Worm (Caenorhabditis elegans) whole organism, L3 larva: ENCODE data around the gene clec-262.

Source experiments
- ama-1 ChIP-seq: fragments of 150-350 bp; optimal IDR thresholded peaks from 2 replicates; lab custom pipeline; 2018
- ceh-9 ChIP-seq: sonication (generic microtip); optimal IDR thresholded peaks from 2 replicates; lab custom pipeline; 2018; ENCODE audit warnings: missing biosample characterization, missing genetic modification characterization
- daf-12 ChIP-seq: fragments of 150-350 bp; optimal IDR thresholded peaks from 2 replicates; lab custom pipeline; 2014; ENCODE audit warnings: missing biosample characterization, missing genetic modification reagents, missing genetic modification characterization
- elt-3 ChIP-seq, 3 experiments: fragments of 150-350 bp in 1 of 3; sonication (generic microtip) in 2 of 3; optimal IDR thresholded peaks; 2 replicates in 2 of 3; 4 replicates in 1 of 3; lab custom pipeline; 2014 to 2017; ENCODE audit warnings: missing biosample characterization in 3 of 3, missing genetic modification characterization in 3 of 3
- fkh-10 ChIP-seq: sonication (generic microtip); optimal IDR thresholded peaks from 2 replicates; lab custom pipeline; 2017; ENCODE audit warnings: missing biosample characterization, missing genetic modification reagents, missing genetic modification characterization
- mdl-1 ChIP-seq: fragments of 150-350 bp; optimal IDR thresholded peaks from 2 replicates; lab custom pipeline; 2014; ENCODE audit warnings: missing biosample characterization, missing genetic modification characterization
- nfya-1 ChIP-seq: sonication (generic microtip); optimal IDR thresholded peaks from 2 replicates; lab custom pipeline; 2017; ENCODE audit warnings: missing genetic modification characterization, mild to moderate bottlenecking, missing compliant biosample characterization, antibody characterized with exemption, moderate library complexity; ENCODE audit not compliant: insufficient read depth
- nhr-11 ChIP-seq: fragments of 150-350 bp; optimal IDR thresholded peaks from 2 replicates; lab custom pipeline; 2014; ENCODE audit warnings: missing biosample characterization, missing genetic modification characterization
- nhr-237 ChIP-seq: fragments of 150-350 bp; optimal IDR thresholded peaks from 2 replicates; lab custom pipeline; 2014; ENCODE audit warnings: missing biosample characterization, missing genetic modification characterization
- pqm-1 ChIP-seq: fragments of 150-350 bp; optimal IDR thresholded peaks from 2 replicates; lab custom pipeline; 2017; ENCODE audit warnings: missing biosample characterization, missing genetic modification characterization, inconsistent platforms
- snpc-4 ChIP-seq: fragments of 150-350 bp; optimal IDR thresholded peaks from 2 replicates; lab custom pipeline; 2014; ENCODE audit warnings: missing biosample characterization, missing genetic modification characterization
- unc-62 ChIP-seq: fragments of 150-350 bp; sonication (generic microtip); optimal IDR thresholded peaks from 4 replicates; lab custom pipeline; 2014; ENCODE audit warnings: missing biosample characterization, missing genetic modification reagents, missing genetic modification characterization

DNA sequence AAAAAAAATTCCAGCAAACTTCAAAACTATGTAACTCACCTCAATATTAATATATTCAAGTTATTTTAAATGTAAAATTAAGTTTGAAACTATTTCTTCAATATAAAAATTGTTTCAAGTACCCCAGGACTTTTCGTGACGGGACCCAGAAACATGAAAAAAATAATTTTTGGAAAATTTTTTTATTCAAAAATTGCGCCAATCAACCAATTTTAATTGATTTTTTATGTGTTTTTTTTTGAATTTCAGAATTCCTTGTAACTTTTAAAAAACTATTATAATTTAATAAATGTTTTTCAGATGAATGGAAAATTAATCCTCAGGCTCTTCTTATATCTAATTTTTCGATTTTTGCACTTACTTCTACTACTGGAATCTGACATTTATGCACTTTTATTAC, 14.0 kb upstream of the clec-262 start, which contains the start of gene ZC15.5:
- no peak for TF ChIP-seq nhr-237 (tag; lab: Kevin White, UChicago)
- no peak for TF ChIP-seq snpc-4 (tag; lab: Kevin White, UChicago)
- TF ChIP-seq fkh-10 (GFP tag; lab: Kevin White, UChicago) = no peak
- TF ChIP-seq ceh-9 (tag; lab: Kevin White, UChicago) = no peak
- no peak for TF ChIP-seq nfya-1 (tag; lab: Kevin White, UChicago)
- TF ChIP-seq elt-3 (tag; optimal IDR thresholded peaks at IDR 0.05; lab: Kevin White, UChicago) = no peak
- TF ChIP-seq daf-12 (tag; lab: Kevin White, UChicago) = no peak
- TF ChIP-seq pqm-1 (tag; lab: Kevin White, UChicago) = no peak
- no peak for TF ChIP-seq ama-1 (lab: Kevin White, UChicago)
- no peak for TF ChIP-seq unc-62 (GFP tag; lab: Kevin White, UChicago)
- TF ChIP-seq mdl-1 (tag; lab: Kevin White, UChicago) = no peak
- TF ChIP-seq nhr-11 (tag; lab: Kevin White, UChicago) = no peak
